Fruit fly (Drosophila melanogaster) whole organism, embryonic: ENCODE results near the gene CG9706.
A peak's percentile ranks its signal among the peaks of the same experiment; 100 is the strongest.

Experiments used
- Atf-2 ChIP-seq: fragments of 200-800 bp; sonication (Bioruptor generic); optimal IDR thresholded peaks from 2 replicates; lab custom pipeline; 2016; ENCODE audit warnings: missing biosample characterization, missing genetic modification characterization
- B-H2 ChIP-seq: fragments of 200-800 bp; sonication (Bioruptor generic); optimal IDR thresholded peaks from 2 replicates; lab custom pipeline; 2018; ENCODE audit warnings: missing biosample characterization, mild to moderate bottlenecking, missing genetic modification characterization
- C15 ChIP-seq: fragments of 200-800 bp; sonication (Bioruptor generic); IDR thresholded peaks from 3 replicates; pipeline ENCODE4 v1.3.6; 2022; ENCODE audit warnings: missing biosample characterization, missing genetic modification characterization
- CG12219 ChIP-seq: fragments of 200-800 bp; sonication (Bioruptor generic); optimal IDR thresholded peaks from 3 replicates; lab custom pipeline; 2018; ENCODE audit warnings: missing biosample characterization, mild to moderate bottlenecking, missing genetic modification characterization
- CG14860 ChIP-seq: fragments of 200-800 bp; sonication (Bioruptor generic); IDR thresholded peaks from 3 replicates; pipeline ENCODE4 v1.3.6; 2022; ENCODE audit warnings: missing biosample characterization, missing genetic modification characterization; ENCODE audit not compliant: partially characterized antibody
- CG17361 ChIP-seq: fragments of 200-800 bp; sonication (Bioruptor generic); IDR thresholded peaks from 3 replicates; pipeline ENCODE4 v1.3.6; 2022; ENCODE audit warnings: missing biosample characterization, missing genetic modification characterization
- CG17568 ChIP-seq: fragments of 200-800 bp; sonication (Bioruptor generic); optimal IDR thresholded peaks from 2 replicates; lab custom pipeline; 2018; ENCODE audit warnings: missing biosample characterization, mild to moderate bottlenecking, missing genetic modification characterization, moderate library complexity
- CG17802 ChIP-seq: fragments of 200-800 bp; sonication (Bioruptor generic); optimal IDR thresholded peaks from 2 replicates; lab custom pipeline; 2018; ENCODE audit warnings: missing biosample characterization, mild to moderate bottlenecking, missing genetic modification characterization, moderate library complexity
- CG2712 ChIP-seq: fragments of 200-800 bp; optimal IDR thresholded peaks from 3 replicates; lab custom pipeline; 2019; ENCODE audit warnings: missing biosample characterization, mild to moderate bottlenecking, missing genetic modification characterization, moderate library complexity
- CG32772 ChIP-seq: fragments of 200-800 bp; sonication (Bioruptor generic); IDR thresholded peaks from 2 replicates; pipeline ENCODE4 v1.3.6; 2022; ENCODE audit warnings: missing biosample characterization, missing genetic modification characterization
- CG33213 ChIP-seq: fragments of 200-800 bp; sonication (Bioruptor generic); optimal IDR thresholded peaks from 3 replicates; lab custom pipeline; 2016; ENCODE audit warnings: missing biosample characterization, missing genetic modification characterization
- CG3407 ChIP-seq: fragments of 200-800 bp; sonication (Bioruptor generic); optimal IDR thresholded peaks from 2 replicates; lab custom pipeline; 2018; ENCODE audit warnings: missing biosample characterization, mild to moderate bottlenecking, missing genetic modification characterization
- CG4404 ChIP-seq: fragments of 200-800 bp; sonication (Bioruptor generic); IDR thresholded peaks from 2 replicates; pipeline ENCODE4 v1.3.6; 2022; ENCODE audit warnings: missing biosample characterization, missing genetic modification characterization
- CG5180 ChIP-seq: fragments of 200-800 bp; sonication (Bioruptor generic); optimal IDR thresholded peaks from 3 replicates; lab custom pipeline; 2017; ENCODE audit warnings: missing biosample characterization, missing genetic modification characterization, mild to moderate bottlenecking, moderate library complexity, missing genetic modification reagents
- CG7839 ChIP-seq: fragments of 200-800 bp; sonication (Bioruptor generic); optimal IDR thresholded peaks from 3 replicates; lab custom pipeline; 2018; ENCODE audit warnings: missing biosample characterization, mild to moderate bottlenecking, missing genetic modification characterization, moderate library complexity
- CG8388 ChIP-seq: fragments of 200-800 bp; sonication (Bioruptor generic); optimal IDR thresholded peaks from 2 replicates; lab custom pipeline; 2019; ENCODE audit warnings: missing biosample characterization, mild to moderate bottlenecking, missing genetic modification characterization, moderate library complexity
- D ChIP-seq, 2 experiments: fragments of 200-800 bp in 1 of 2; fragments of >200 bp in 1 of 2; sonication (Bioruptor generic) in 1 of 2; optimal IDR thresholded peaks; 2 replicates in 1 of 2; 3 replicates in 1 of 2; lab custom pipeline; 2017; ENCODE audit warnings: mild to moderate bottlenecking in 1 of 2, missing biosample characterization in 1 of 2, missing genetic modification characterization in 1 of 2, missing genetic modification reagents in 1 of 2
- Dbx ChIP-seq: fragments of 200-800 bp; sonication (Bioruptor generic); IDR thresholded peaks from 3 replicates; pipeline ENCODE4 v1.3.6; 2022; ENCODE audit warnings: missing biosample characterization, missing genetic modification characterization
- Dip3 ChIP-seq: fragments of 200-800 bp; sonication (Bioruptor generic); optimal IDR thresholded peaks from 3 replicates; lab custom pipeline; 2016; ENCODE audit warnings: missing biosample characterization, missing genetic modification characterization
- E2f2 ChIP-seq: fragments of 200-800 bp; sonication (Bioruptor generic); IDR thresholded peaks from 2 replicates; pipeline ENCODE4 v1.3.6; 2022; ENCODE audit warnings: missing biosample characterization, missing genetic modification characterization
- Ets97D ChIP-seq: fragments of 200-800 bp; sonication (Bioruptor generic); optimal IDR thresholded peaks from 3 replicates; lab custom pipeline; 2016; ENCODE audit warnings: missing biosample characterization, missing genetic modification characterization
- GATAe ChIP-seq: fragments of 200-800 bp; sonication (Bioruptor generic); conservative IDR thresholded peaks from 2 replicates; pipeline ENCODE4 v1.3.6; 2022; ENCODE audit warnings: missing biosample characterization, missing genetic modification characterization
- HLH3B ChIP-seq: fragments of 200-800 bp; sonication (Bioruptor generic); IDR thresholded peaks from 2 replicates; pipeline ENCODE4 v1.3.6; 2022; ENCODE audit warnings: missing biosample characterization, missing genetic modification characterization
- HmgZ ChIP-seq: fragments of 200-800 bp; sonication (Bioruptor generic); optimal IDR thresholded peaks from 2 replicates; lab custom pipeline; 2018; ENCODE audit warnings: missing biosample characterization, mild to moderate bottlenecking, missing genetic modification characterization
- Hr51 ChIP-seq, 2 experiments: fragments of 200-800 bp; sonication (Bioruptor generic); optimal IDR thresholded peaks; 2 replicates in 1 of 2; 3 replicates in 1 of 2; lab custom pipeline; 2016 to 2018; ENCODE audit warnings: missing biosample characterization in 2 of 2, missing genetic modification characterization in 2 of 2, mild to moderate bottlenecking in 1 of 2, moderate library complexity in 1 of 2
- Lim3 ChIP-seq: fragments of 200-800 bp; sonication (Bioruptor generic); IDR thresholded peaks from 2 replicates; pipeline ENCODE4 v1.3.6; 2022; ENCODE audit warnings: missing biosample characterization, missing genetic modification characterization
- MTF-1 ChIP-seq: fragments of 200-800 bp; sonication (Bioruptor generic); optimal IDR thresholded peaks from 2 replicates; lab custom pipeline; 2018; ENCODE audit warnings: missing biosample characterization, mild to moderate bottlenecking, missing genetic modification characterization, borderline replicate concordance
- Mes4 ChIP-seq: fragments of 200-800 bp; sonication (Bioruptor generic); optimal IDR thresholded peaks from 2 replicates; lab custom pipeline; 2016; ENCODE audit warnings: missing biosample characterization, missing genetic modification characterization
- NC2β ChIP-seq: fragments of 200-800 bp; sonication (Bioruptor generic); optimal IDR thresholded peaks from 2 replicates; lab custom pipeline; 2016; ENCODE audit warnings: missing biosample characterization, missing genetic modification characterization
- Neu2 ChIP-seq: fragments of 200-800 bp; sonication (Bioruptor generic); optimal IDR thresholded peaks from 3 replicates; lab custom pipeline; 2016; ENCODE audit warnings: missing biosample characterization, missing genetic modification characterization, borderline replicate concordance
- Oaz ChIP-seq: fragments of 200-800 bp; sonication (Bioruptor generic); IDR thresholded peaks from 2 replicates; pipeline ENCODE4 v1.3.6; 2022; ENCODE audit warnings: missing biosample characterization, missing genetic modification characterization
- Rx ChIP-seq: fragments of 200-800 bp; sonication (Bioruptor generic); IDR thresholded peaks from 2 replicates; pipeline ENCODE4 v1.3.6; 2022; ENCODE audit warnings: missing biosample characterization, missing genetic modification characterization
- Scr ChIP-seq: fragments of 200-800 bp; sonication (Bioruptor generic); IDR thresholded peaks from 2 replicates; pipeline ENCODE4 v1.3.6; 2022; ENCODE audit warnings: missing biosample characterization, missing genetic modification characterization; ENCODE audit not compliant: partially characterized antibody
- Sox102F ChIP-seq: fragments of 200-800 bp; sonication (Bioruptor generic); optimal IDR thresholded peaks from 2 replicates; lab custom pipeline; 2018; ENCODE audit warnings: missing biosample characterization, mild to moderate bottlenecking, missing genetic modification characterization, moderate library complexity
- aop ChIP-seq: fragments of 200-800 bp; sonication (Bioruptor generic); IDR thresholded peaks from 2 replicates; pipeline ENCODE4 v1.3.6; 2022; ENCODE audit warnings: missing biosample characterization, missing genetic modification characterization
- chinmo ChIP-seq: fragments of 200-800 bp; sonication (Bioruptor generic); IDR thresholded peaks from 4 replicates; pipeline ENCODE4 v1.3.6; 2022; ENCODE audit warnings: missing biosample characterization, missing genetic modification characterization; ENCODE audit not compliant: partially characterized antibody
- disco-r ChIP-seq: fragments of 200-800 bp; sonication (Bioruptor generic); optimal IDR thresholded peaks from 2 replicates; lab custom pipeline; 2016; ENCODE audit warnings: missing biosample characterization, missing genetic modification characterization
- fd96Cb ChIP-seq: fragments of 200-800 bp; sonication (Bioruptor generic); optimal IDR thresholded peaks from 2 replicates; lab custom pipeline; 2018; ENCODE audit warnings: missing biosample characterization, mild to moderate bottlenecking, missing genetic modification characterization, moderate library complexity
- h ChIP-seq: fragments of >200 bp; optimal IDR thresholded peaks from 2 replicates; lab custom pipeline; 2017
- ham ChIP-seq: fragments of 200-800 bp; sonication (Bioruptor generic); IDR thresholded peaks from 2 replicates; pipeline ENCODE4 v1.3.6; 2022; ENCODE audit warnings: missing biosample characterization, missing genetic modification characterization
- jing ChIP-seq: fragments of 200-800 bp; sonication (Bioruptor generic); optimal IDR thresholded peaks from 2 replicates; lab custom pipeline; 2018; ENCODE audit warnings: missing biosample characterization, mild to moderate bottlenecking, missing genetic modification characterization
- lbe ChIP-seq: fragments of 200-800 bp; sonication (Bioruptor generic); optimal IDR thresholded peaks from 2 replicates; lab custom pipeline; 2016; ENCODE audit warnings: missing biosample characterization, mild to moderate bottlenecking, missing genetic modification characterization
- lov ChIP-seq, 2 experiments: fragments of 200-800 bp in 1 of 2; fragments of >200 bp in 1 of 2; sonication (Bioruptor generic) in 1 of 2; IDR thresholded peaks in 1 of 2; optimal IDR thresholded peaks in 1 of 2; 2 replicates in 1 of 2; 3 replicates in 1 of 2; pipeline versions ENCODE4 v1.3.6 to Lab custom; 2017 to 2022; ENCODE audit warnings: missing biosample characterization in 1 of 2, missing genetic modification characterization in 1 of 2
- nau ChIP-seq: fragments of 200-800 bp; sonication (Bioruptor generic); optimal IDR thresholded peaks from 3 replicates; lab custom pipeline; 2017; ENCODE audit warnings: missing biosample characterization, mild to moderate bottlenecking, missing genetic modification characterization, missing genetic modification reagents
- pho ChIP-seq: fragments of 200-800 bp; sonication (Bioruptor generic); optimal IDR thresholded peaks from 2 replicates; lab custom pipeline; 2016; ENCODE audit warnings: missing biosample characterization, missing genetic modification characterization
- pnt ChIP-seq: fragments of 200-800 bp; sonication (Bioruptor generic); optimal IDR thresholded peaks from 3 replicates; lab custom pipeline; 2016; ENCODE audit warnings: missing biosample characterization, missing genetic modification characterization
- pum ChIP-seq: fragments of 200-800 bp; sonication (Bioruptor generic); optimal IDR thresholded peaks from 2 replicates; lab custom pipeline; 2016; ENCODE audit warnings: missing biosample characterization, missing genetic modification characterization
- slbo ChIP-seq: fragments of 200-800 bp; sonication (Bioruptor generic); IDR thresholded peaks from 2 replicates; pipeline ENCODE4 v1.3.6; 2022; ENCODE audit warnings: missing biosample characterization, missing genetic modification characterization
- sqz ChIP-seq: fragments of 200-800 bp; sonication (Bioruptor generic); optimal IDR thresholded peaks from 3 replicates; lab custom pipeline; 2018; ENCODE audit warnings: missing biosample characterization, mild to moderate bottlenecking, missing genetic modification characterization
- ssp ChIP-seq: fragments of 200-800 bp; sonication (Bioruptor generic); IDR thresholded peaks from 2 replicates; pipeline ENCODE4 v1.3.6; 2022; ENCODE audit warnings: missing biosample characterization, missing genetic modification characterization
- trem ChIP-seq: fragments of 200-800 bp; optimal IDR thresholded peaks from 3 replicates; lab custom pipeline; 2019; ENCODE audit warnings: missing biosample characterization, mild to moderate bottlenecking, missing genetic modification characterization, moderate library complexity

The CG9706 gene

dm6 chr3L:16748343-16748742 lies 34.5 kb upstream of the CG9706 start (continued):
- TF ChIP-seq Dbx, result no peak
- TF ChIP-seq CG12219 (GFP tag; lab: Kevin White, UChicago), result no peak
- TF ChIP-seq pho (GFP tag; lab: Kevin White, UChicago), result no peak
- TF ChIP-seq lov (optimal IDR thresholded peaks at IDR 0.05; lab: Kevin White, UChicago), result no peak
- no peak for TF ChIP-seq lov (GFP tag; IDR thresholded peaks at IDR 0.05; lab: Robert Waterston, UW)
- TF ChIP-seq Lim3 (GFP tag; lab: Robert Waterston, UW), result no peak
- TF ChIP-seq Atf-2 (GFP tag; lab: Kevin White, UChicago), result no peak
- no peak for TF ChIP-seq CG8388 (GFP tag; lab: Kevin White, UChicago)
- no peak for TF ChIP-seq CG17802 (tag; lab: Kevin White, UChicago)
- no peak for TF ChIP-seq fd96Cb (tag; lab: Kevin White, UChicago)
- TF ChIP-seq chinmo (GFP tag; lab: Robert Waterston, UW), result no peak
- TF ChIP-seq CG14860 (GFP tag; lab: Robert Waterston, UW), result no peak
- no peak for TF ChIP-seq CG17568
- TF ChIP-seq Hr51 (GFP tag; optimal IDR thresholded peaks at IDR 0.05; lab: Kevin White, UChicago), result no peak
- no peak for TF ChIP-seq nau (GFP tag; lab: Kevin White, UChicago)
- no peak for TF ChIP-seq CG4404 (GFP tag; lab: Robert Waterston, UW)
- TF ChIP-seq pum (GFP tag; lab: Kevin White, UChicago), result no peak
- TF ChIP-seq sqz (GFP tag; lab: Kevin White, UChicago), result no peak
- no peak for TF ChIP-seq Ets97D (GFP tag; lab: Kevin White, UChicago)
- no peak for TF ChIP-seq NC2β (GFP tag; lab: Kevin White, UChicago)
- TF ChIP-seq D (optimal IDR thresholded peaks at IDR 0.05; lab: Kevin White, UChicago), result no peak
- no peak for TF ChIP-seq D (GFP tag; optimal IDR thresholded peaks at IDR 0.05; lab: Kevin White, UChicago)
- no peak for TF ChIP-seq h (lab: Kevin White, UChicago)
- TF ChIP-seq Rx (GFP tag; lab: Robert Waterston, UW), result no peak
- no peak for TF ChIP-seq aop (GFP tag; lab: Robert Waterston, UW)
- no peak for TF ChIP-seq CG17361 (GFP tag; lab: Robert Waterston, UW)
- no peak for TF ChIP-seq HmgZ
- TF ChIP-seq MTF-1, result no peak
- TF ChIP-seq Dip3 (GFP tag; lab: Kevin White, UChicago), result no peak
- TF ChIP-seq CG33213 (GFP tag; lab: Kevin White, UChicago), result no peak
- TF ChIP-seq CG7839 (tag; lab: Kevin White, UChicago), result no peak
- no peak for TF ChIP-seq slbo (GFP tag; lab: Robert Waterston, UW)
- peak; percentile 7 for TF ChIP-seq CG2712 (tag; lab: Kevin White, UChicago)
- TF ChIP-seq trem (tag; lab: Kevin White, UChicago), result no peak
- TF ChIP-seq ssp (GFP tag; lab: Robert Waterston, UW), result no peak
- TF ChIP-seq disco-r (GFP tag; lab: Kevin White, UChicago), result no peak
- TF ChIP-seq HLH3B, result no peak
- TF ChIP-seq ham (GFP tag; lab: Robert Waterston, UW), result no peak
- no peak for TF ChIP-seq Oaz (GFP tag; lab: Robert Waterston, UW)
- TF ChIP-seq CG3407 (GFP tag; lab: Kevin White, UChicago), result no peak
- no peak for TF ChIP-seq jing (GFP tag; lab: Kevin White, UChicago)
- no peak for TF ChIP-seq pnt (GFP tag; lab: Kevin White, UChicago)
- no peak for TF ChIP-seq C15 (GFP tag; lab: Robert Waterston, UW)
- peak; percentile 2 for TF ChIP-seq lbe (GFP tag; lab: Kevin White, UChicago)
- TF ChIP-seq GATAe (GFP tag; lab: Robert Waterston, UW), result no peak
- TF ChIP-seq Sox102F, result no peak
- no peak for TF ChIP-seq E2f2 (GFP tag; lab: Robert Waterston, UW)
- no peak for TF ChIP-seq Scr (GFP tag; lab: Robert Waterston, UW)
- no peak for TF ChIP-seq CG5180 (GFP tag; lab: Kevin White, UChicago)
- no peak for TF ChIP-seq Neu2
- TF ChIP-seq CG32772 (GFP tag; lab: Robert Waterston, UW), result no peak
- TF ChIP-seq Mes4 (GFP tag; lab: Kevin White, UChicago), result no peak
- no peak for TF ChIP-seq B-H2
